Worm (Caenorhabditis elegans) whole organism, L3 larva: ENCODE data around the gene oops-1.

Experiments
- R02D3.7 ChIP-seq: fragments of 150-350 bp; optimal IDR thresholded peaks from 2 replicates; lab custom pipeline; 2014; ENCODE audit warnings: missing biosample characterization, missing genetic modification characterization
- ZK546.5 ChIP-seq: sonication (generic microtip); optimal IDR thresholded peaks from 2 replicates; lab custom pipeline; 2017; ENCODE audit warnings: missing biosample characterization, missing genetic modification characterization
- aly-2 ChIP-seq: fragments of 150-350 bp; optimal IDR thresholded peaks from 2 replicates; lab custom pipeline; 2014; ENCODE audit warnings: missing biosample characterization, missing genetic modification characterization
- ama-1 ChIP-seq: fragments of 150-350 bp; optimal IDR thresholded peaks from 2 replicates; lab custom pipeline; 2018
- ceh-16 ChIP-seq: sonication (generic microtip); optimal IDR thresholded peaks from 2 replicates; lab custom pipeline; 2017; ENCODE audit warnings: missing biosample characterization, missing genetic modification characterization
- ceh-28 ChIP-seq: fragments of 150-350 bp; optimal IDR thresholded peaks from 2 replicates; lab custom pipeline; 2014; ENCODE audit warnings: missing biosample characterization, missing genetic modification reagents, missing genetic modification characterization
- ceh-82 ChIP-seq: fragments of 150-350 bp; optimal IDR thresholded peaks from 2 replicates; lab custom pipeline; 2014; ENCODE audit warnings: missing biosample characterization, missing genetic modification characterization
- daf-12 ChIP-seq: fragments of 150-350 bp; optimal IDR thresholded peaks from 2 replicates; lab custom pipeline; 2014; ENCODE audit warnings: missing biosample characterization, missing genetic modification reagents, missing genetic modification characterization
- elt-1 ChIP-seq: fragments of 150-350 bp; optimal IDR thresholded peaks from 2 replicates; lab custom pipeline; 2014; ENCODE audit warnings: missing biosample characterization, missing genetic modification characterization
- elt-2 ChIP-seq: sonication (generic microtip); optimal IDR thresholded peaks from 2 replicates; lab custom pipeline; 2016; ENCODE audit warnings: missing genetic modification reagents, mild to moderate bottlenecking, missing genetic modification characterization, missing compliant biosample characterization
- fkh-2 ChIP-seq: fragments of 150-350 bp; optimal IDR thresholded peaks from 2 replicates; lab custom pipeline; 2014; ENCODE audit warnings: missing biosample characterization, missing genetic modification reagents, missing genetic modification characterization
- fos-1 ChIP-seq: fragments of 150-350 bp; optimal IDR thresholded peaks from 2 replicates; lab custom pipeline; 2014; ENCODE audit warnings: missing biosample characterization, missing genetic modification characterization
- jun-1 ChIP-seq: fragments of 150-350 bp; optimal IDR thresholded peaks from 2 replicates; lab custom pipeline; 2014; ENCODE audit warnings: missing biosample characterization, missing genetic modification reagents, missing genetic modification characterization
- lin-15B ChIP-seq: fragments of 150-350 bp; optimal IDR thresholded peaks from 2 replicates; lab custom pipeline; 2014; ENCODE audit warnings: missing biosample characterization, missing genetic modification characterization
- lsy-12 ChIP-seq: sonication (generic microtip); optimal IDR thresholded peaks from 2 replicates; lab custom pipeline; 2016; ENCODE audit warnings: mild to moderate bottlenecking, missing genetic modification characterization, missing compliant biosample characterization
- mdl-1 ChIP-seq: fragments of 150-350 bp; optimal IDR thresholded peaks from 2 replicates; lab custom pipeline; 2014; ENCODE audit warnings: missing biosample characterization, missing genetic modification characterization
- mml-1 ChIP-seq: fragments of 150-350 bp; sonication (generic microtip); optimal IDR thresholded peaks from 3 replicates; lab custom pipeline; 2014; ENCODE audit warnings: missing biosample characterization, missing genetic modification characterization
- nfya-1 ChIP-seq: sonication (generic microtip); optimal IDR thresholded peaks from 2 replicates; lab custom pipeline; 2017; ENCODE audit warnings: missing genetic modification characterization, mild to moderate bottlenecking, missing compliant biosample characterization, antibody characterized with exemption, moderate library complexity; ENCODE audit not compliant: insufficient read depth
- nhr-11 ChIP-seq: fragments of 150-350 bp; optimal IDR thresholded peaks from 2 replicates; lab custom pipeline; 2014; ENCODE audit warnings: missing biosample characterization, missing genetic modification characterization
- nhr-12 ChIP-seq: fragments of 150-350 bp; optimal IDR thresholded peaks from 2 replicates; lab custom pipeline; 2014; ENCODE audit warnings: missing biosample characterization, missing genetic modification characterization
- nhr-23 ChIP-seq: fragments of 150-350 bp; optimal IDR thresholded peaks from 2 replicates; lab custom pipeline; 2014; ENCODE audit warnings: missing biosample characterization, missing genetic modification reagents, missing genetic modification characterization
- nhr-237 ChIP-seq: fragments of 150-350 bp; optimal IDR thresholded peaks from 2 replicates; lab custom pipeline; 2014; ENCODE audit warnings: missing biosample characterization, missing genetic modification characterization
- nhr-25 ChIP-seq: sonication (generic microtip); optimal IDR thresholded peaks from 2 replicates; lab custom pipeline; 2017; ENCODE audit warnings: missing biosample characterization, missing genetic modification characterization
- nhr-28 ChIP-seq: fragments of 150-350 bp; optimal IDR thresholded peaks from 2 replicates; lab custom pipeline; 2014; ENCODE audit warnings: missing biosample characterization, missing genetic modification characterization
- nhr-67 ChIP-seq: fragments of 150-350 bp; optimal IDR thresholded peaks from 2 replicates; lab custom pipeline; 2014; ENCODE audit warnings: missing biosample characterization, missing genetic modification characterization
- nhr-76 ChIP-seq: fragments of 150-350 bp; sonication (generic microtip); optimal IDR thresholded peaks from 5 replicates; lab custom pipeline; 2014; ENCODE audit warnings: missing biosample characterization, missing genetic modification characterization
- nhr-77 ChIP-seq: fragments of 150-350 bp; optimal IDR thresholded peaks from 2 replicates; lab custom pipeline; 2014; ENCODE audit warnings: missing biosample characterization, missing genetic modification characterization
- pha-4 ChIP-seq: fragments of 150-350 bp; optimal IDR thresholded peaks from 2 replicates; lab custom pipeline; 2014; ENCODE audit warnings: missing biosample characterization, missing genetic modification reagents, missing genetic modification characterization
- pqm-1 ChIP-seq: fragments of 150-350 bp; optimal IDR thresholded peaks from 2 replicates; lab custom pipeline; 2017; ENCODE audit warnings: missing biosample characterization, missing genetic modification characterization, inconsistent platforms
- sea-2 ChIP-seq: fragments of 150-350 bp; sonication (generic microtip); optimal IDR thresholded peaks from 4 replicates; lab custom pipeline; 2014; ENCODE audit warnings: missing biosample characterization, missing genetic modification reagents, missing genetic modification characterization
- skn-1 ChIP-seq: fragments of 150-350 bp; optimal IDR thresholded peaks from 2 replicates; lab custom pipeline; 2014; ENCODE audit warnings: missing biosample characterization, missing genetic modification characterization
- snpc-4 ChIP-seq: fragments of 150-350 bp; optimal IDR thresholded peaks from 2 replicates; lab custom pipeline; 2014; ENCODE audit warnings: missing biosample characterization, missing genetic modification characterization
- tbx-2 ChIP-seq: sonication (generic microtip); optimal IDR thresholded peaks from 2 replicates; lab custom pipeline; 2016; ENCODE audit warnings: mild to moderate bottlenecking, missing genetic modification characterization, missing compliant biosample characterization
- zag-1 ChIP-seq: fragments of 150-350 bp; optimal IDR thresholded peaks from 2 replicates; lab custom pipeline; 2014; ENCODE audit warnings: missing biosample characterization, missing genetic modification characterization
- ztf-11 ChIP-seq: fragments of 150-350 bp; optimal IDR thresholded peaks from 2 replicates; lab custom pipeline; 2014; ENCODE audit warnings: missing biosample characterization, missing genetic modification characterization
- ztf-4 ChIP-seq: fragments of 150-350 bp; optimal IDR thresholded peaks from 2 replicates; lab custom pipeline; 2014; ENCODE audit warnings: missing biosample characterization, missing genetic modification characterization

oops-1 gene

ce11 chrIV:5817459-5817858 is 3.5 kb upstream of the oops-1 start (continued):
- TF ChIP-seq mdl-1: no peak
- TF ChIP-seq nhr-77 (tag; lab: Kevin White, UChicago): no peak
- TF ChIP-seq nhr-76 (tag; lab: Kevin White, UChicago): no peak
- TF ChIP-seq nfya-1 (tag; lab: Kevin White, UChicago): peak; percentile 56
- TF ChIP-seq skn-1 (tag; lab: Kevin White, UChicago): no peak
- TF ChIP-seq lin-15B: peak; percentile 18
- TF ChIP-seq sea-2 (GFP tag; lab: Kevin White, UChicago): no peak
- peak; percentile 80 for TF ChIP-seq pqm-1 (tag; lab: Kevin White, UChicago)
- peak; percentile 63 for TF ChIP-seq nhr-25
- no peak for TF ChIP-seq zag-1
- no peak for TF ChIP-seq ztf-11 (tag; lab: Kevin White, UChicago)
- no peak for TF ChIP-seq ceh-16 (tag; lab: Kevin White, UChicago)
- no peak for TF ChIP-seq nhr-11 (tag; lab: Kevin White, UChicago)
- TF ChIP-seq ama-1 (lab: Kevin White, UChicago): no peak
- TF ChIP-seq ZK546.5 (tag; lab: Kevin White, UChicago): no peak
- TF ChIP-seq fkh-2 (tag; lab: Kevin White, UChicago): no peak
- no peak for TF ChIP-seq nhr-12 (tag; lab: Kevin White, UChicago)
- no peak for TF ChIP-seq nhr-28 (tag; lab: Kevin White, UChicago)
- no peak for TF ChIP-seq nhr-237 (tag; lab: Kevin White, UChicago)
- no peak for TF ChIP-seq fos-1 (tag; lab: Kevin White, UChicago)
- TF ChIP-seq aly-2: no peak
- TF ChIP-seq nhr-67 (tag; lab: Kevin White, UChicago): no peak
- TF ChIP-seq, all 47 proteins: peak for 16

ce11 chrIV:5816466-5816865 is 2.5 kb upstream of the oops-1 start:
- TF ChIP-seq R02D3.7 (tag; lab: Kevin White, UChicago) (no peak), pha-4 (tag; lab: Kevin White, UChicago) (peak; percentile 16)

ce11 chrIV:5811079-5811622 is 2.8 kb downstream of the oops-1 start:
- TF ChIP-seq lin-15B: no peak
- TF ChIP-seq jun-1 (tag; lab: Kevin White, UChicago): no peak
- TF ChIP-seq daf-12: no peak
- TF ChIP-seq pqm-1 (tag; lab: Kevin White, UChicago): no peak
- TF ChIP-seq fkh-2 (tag; lab: Kevin White, UChicago): no peak
- no peak for TF ChIP-seq tbx-2 (tag; lab: Kevin White, UChicago)
- no peak for TF ChIP-seq nhr-23 (tag; lab: Kevin White, UChicago)
- no peak for TF ChIP-seq ZK546.5 (tag; lab: Kevin White, UChicago)
- TF ChIP-seq mml-1 (tag; lab: Kevin White, UChicago): no peak
- TF ChIP-seq nhr-12 (tag; lab: Kevin White, UChicago): no peak
- TF ChIP-seq lsy-12 (tag; lab: Kevin White, UChicago): no peak
- TF ChIP-seq ztf-11 (tag; lab: Kevin White, UChicago): no peak
- no peak for TF ChIP-seq elt-2 (tag; lab: Kevin White, UChicago)

- TF ChIP-seq nhr-11 (tag; lab: Kevin White, UChicago) (no peak), snpc-4 (tag; lab: Kevin White, UChicago) (no peak), nhr-23 (tag; lab: Kevin White, UChicago) (no peak), ceh-82 (tag; lab: Kevin White, UChicago) (no peak), ztf-11 (tag; lab: Kevin White, UChicago) (no peak), ceh-28 (tag; lab: Kevin White, UChicago) (no peak), lin-15B (no peak), elt-2 (tag; lab: Kevin White, UChicago) (no peak), ztf-4 (no peak), elt-1 (tag; lab: Kevin White, UChicago) (no peak), lsy-12 (tag; lab: Kevin White, UChicago) (no peak), pha-4 (tag; lab: Kevin White, UChicago) (no peak)
Observed at ce11 chrIV:5809733-5810132, 4.2 kb downstream of the oops-1 start.
